Worm (Caenorhabditis elegans) whole organism, L1 larva: ENCODE results near the gene F42C5.5.

Source experiments
- C16A3.4 ChIP-seq: fragments of 150-350 bp; optimal IDR thresholded peaks from 2 replicates; lab custom pipeline; 2014; ENCODE audit warnings: missing biosample characterization, missing genetic modification characterization
- C34B4.2 ChIP-seq: sonication (generic microtip); optimal IDR thresholded peaks from 2 replicates; lab custom pipeline; 2017; ENCODE audit warnings: mild to moderate bottlenecking, missing genetic modification characterization, missing compliant biosample characterization
- F16B12.6 ChIP-seq: fragments of 150-350 bp; optimal IDR thresholded peaks from 2 replicates; lab custom pipeline; 2014; ENCODE audit warnings: missing biosample characterization, missing genetic modification characterization
- alr-1 ChIP-seq: fragments of 200-800 bp; sonication (Bioruptor generic); optimal IDR thresholded peaks from 2 replicates; lab custom pipeline; 2018; ENCODE audit warnings: borderline replicate concordance, mild to moderate bottlenecking, missing genetic modification characterization, missing compliant biosample characterization
- ama-1 ChIP-seq: fragments of 150-350 bp; optimal IDR thresholded peaks from 2 replicates; lab custom pipeline; 2014
- ceh-90 ChIP-seq: sonication (generic microtip); optimal IDR thresholded peaks from 2 replicates; lab custom pipeline; 2016; ENCODE audit warnings: missing genetic modification characterization, missing compliant biosample characterization
- ces-1 ChIP-seq: fragments of 150-350 bp; optimal IDR thresholded peaks from 2 replicates; lab custom pipeline; 2014; ENCODE audit warnings: missing biosample characterization, missing genetic modification reagents, missing genetic modification characterization
- dpl-1 ChIP-seq, 3 experiments: fragments of 150-350 bp in 2 of 3; sonication (generic microtip) in 1 of 3; optimal IDR thresholded peaks; 2 replicates each; lab custom pipeline; 2014 to 2017; ENCODE audit warnings: missing biosample characterization in 3 of 3, missing genetic modification characterization in 3 of 3, missing genetic modification reagents in 3 of 3
- efl-1 ChIP-seq, 4 experiments: fragments of 150-350 bp; optimal IDR thresholded peaks in 3 of 4; peaks in 1 of 4; 1 replicate in 1 of 4; 2 replicates in 3 of 4; lab custom pipeline; 2014; ENCODE audit warnings: missing biosample characterization in 2 of 4, missing genetic modification characterization in 2 of 4, missing genetic modification reagents in 2 of 4
- efl-3 ChIP-seq: fragments of 200-800 bp; sonication (Bioruptor generic); optimal IDR thresholded peaks from 2 replicates; lab custom pipeline; 2018; ENCODE audit warnings: mild to moderate bottlenecking, missing genetic modification characterization, missing compliant biosample characterization
- egl-27 ChIP-seq, 2 experiments: fragments of 150-350 bp in 1 of 2; sonication (generic microtip); optimal IDR thresholded peaks; 3 replicates each; lab custom pipeline; 2017 to 2018; ENCODE audit warnings: missing biosample characterization in 2 of 2, missing genetic modification characterization in 2 of 2, missing genetic modification reagents in 2 of 2
- elt-2 ChIP-seq: sonication (generic microtip); optimal IDR thresholded peaks from 2 replicates; lab custom pipeline; 2016; ENCODE audit warnings: missing genetic modification characterization, mild to moderate bottlenecking, inconsistent platforms, missing compliant biosample characterization, missing genetic modification reagents
- ets-5 ChIP-seq: fragments of 200-800 bp; sonication (Bioruptor generic); IDR thresholded peaks from 2 replicates; pipeline ENCODE4 v1.3.6; 2022; ENCODE audit warnings: missing genetic modification characterization, missing compliant biosample characterization
- fkh-8 ChIP-seq: sonication (generic microtip); optimal IDR thresholded peaks from 2 replicates; lab custom pipeline; 2016; ENCODE audit warnings: mild to moderate bottlenecking, missing genetic modification characterization, missing compliant biosample characterization
- hlh-17 ChIP-seq: fragments of 200-800 bp; sonication (Bioruptor generic); optimal IDR thresholded peaks from 2 replicates; lab custom pipeline; 2018; ENCODE audit warnings: missing genetic modification characterization, mild to moderate bottlenecking, missing compliant biosample characterization, moderate library complexity, borderline replicate concordance
- irx-1 ChIP-seq: sonication (generic microtip); optimal IDR thresholded peaks from 2 replicates; lab custom pipeline; 2016; ENCODE audit warnings: missing genetic modification characterization, missing compliant biosample characterization
- jun-1 ChIP-seq: fragments of 150-350 bp; optimal IDR thresholded peaks from 2 replicates; lab custom pipeline; 2014; ENCODE audit warnings: missing biosample characterization, missing genetic modification reagents, missing genetic modification characterization
- lin-13 ChIP-seq: fragments of 150-350 bp; optimal IDR thresholded peaks from 2 replicates; lab custom pipeline; 2014; ENCODE audit warnings: missing biosample characterization, missing genetic modification reagents, missing genetic modification characterization
- lin-14 ChIP-seq: fragments of 200-800 bp; sonication (Bioruptor generic); optimal IDR thresholded peaks from 2 replicates; lab custom pipeline; 2018; ENCODE audit warnings: mild to moderate bottlenecking, missing genetic modification characterization, moderate library complexity, missing compliant biosample characterization
- mef-2 ChIP-seq: fragments of 150-350 bp; optimal IDR thresholded peaks from 2 replicates; lab custom pipeline; 2014; ENCODE audit warnings: missing biosample characterization, missing genetic modification characterization
- nhr-11 ChIP-seq: fragments of 150-350 bp; optimal IDR thresholded peaks from 2 replicates; lab custom pipeline; 2014; ENCODE audit warnings: missing biosample characterization, missing genetic modification characterization
- nhr-12 ChIP-seq: sonication (generic microtip); optimal IDR thresholded peaks from 2 replicates; lab custom pipeline; 2017; ENCODE audit warnings: missing biosample characterization, missing genetic modification characterization
- nhr-19 ChIP-seq: fragments of 200-800 bp; sonication (Bioruptor generic); conservative IDR thresholded peaks from 2 replicates; pipeline ENCODE4 v1.3.6; 2022; ENCODE audit warnings: missing genetic modification characterization, missing compliant biosample characterization
- nhr-20 ChIP-seq: sonication (generic microtip); optimal IDR thresholded peaks from 2 replicates; lab custom pipeline; 2016; ENCODE audit warnings: mild to moderate bottlenecking, missing genetic modification characterization, missing compliant biosample characterization
- nhr-76 ChIP-seq: sonication (generic microtip); optimal IDR thresholded peaks from 2 replicates; lab custom pipeline; 2017; ENCODE audit warnings: missing biosample characterization, missing genetic modification characterization
- pqm-1 ChIP-seq: sonication (generic microtip); optimal IDR thresholded peaks from 3 replicates; lab custom pipeline; 2017; ENCODE audit warnings: missing biosample characterization, missing genetic modification characterization
- snpc-4 ChIP-seq: fragments of 150-350 bp; optimal IDR thresholded peaks from 2 replicates; lab custom pipeline; 2014; ENCODE audit warnings: missing biosample characterization, missing genetic modification characterization
- snu-23 ChIP-seq: sonication (generic microtip); optimal IDR thresholded peaks from 2 replicates; lab custom pipeline; 2016; ENCODE audit warnings: missing genetic modification characterization, missing compliant biosample characterization
- sox-4 ChIP-seq: sonication (generic microtip); optimal IDR thresholded peaks from 2 replicates; lab custom pipeline; 2016; ENCODE audit warnings: missing genetic modification characterization, missing compliant biosample characterization
- sptf-1 ChIP-seq: fragments of 150-350 bp; optimal IDR thresholded peaks from 2 replicates; lab custom pipeline; 2014; ENCODE audit warnings: missing biosample characterization, missing genetic modification characterization
- sup-37 ChIP-seq: fragments of 200-800 bp; sonication (Bioruptor generic); optimal IDR thresholded peaks from 2 replicates; lab custom pipeline; 2018; ENCODE audit warnings: mild to moderate bottlenecking, missing genetic modification characterization, missing compliant biosample characterization
- swsn-7 ChIP-seq: sonication (generic microtip); optimal IDR thresholded peaks from 2 replicates; lab custom pipeline; 2016; ENCODE audit warnings: missing genetic modification characterization, missing compliant biosample characterization
- tbx-2 ChIP-seq: sonication (generic microtip); optimal IDR thresholded peaks from 2 replicates; lab custom pipeline; 2016; ENCODE audit warnings: missing genetic modification characterization, missing compliant biosample characterization
- tlp-1 ChIP-seq: fragments of 150-350 bp; optimal IDR thresholded peaks from 2 replicates; lab custom pipeline; 2014; ENCODE audit warnings: missing biosample characterization, missing genetic modification characterization
- unc-30 ChIP-seq: sonication (generic microtip); optimal IDR thresholded peaks from 2 replicates; lab custom pipeline; 2017; ENCODE audit warnings: missing biosample characterization, missing genetic modification characterization
- unc-86 ChIP-seq: sonication (generic microtip); optimal IDR thresholded peaks from 2 replicates; lab custom pipeline; 2016; ENCODE audit warnings: missing genetic modification characterization, missing compliant biosample characterization
- unc-98 ChIP-seq: fragments of 200-800 bp; sonication (Bioruptor generic); IDR thresholded peaks from 2 replicates; pipeline ENCODE4 v1.3.6; 2022; ENCODE audit warnings: missing genetic modification characterization, missing compliant biosample characterization
- zag-1 ChIP-seq: fragments of 150-350 bp; optimal IDR thresholded peaks from 2 replicates; lab custom pipeline; 2014; ENCODE audit warnings: missing biosample characterization, missing genetic modification characterization
- ztf-4 ChIP-seq: fragments of 150-350 bp; optimal IDR thresholded peaks from 2 replicates; lab custom pipeline; 2014; ENCODE audit warnings: missing biosample characterization, missing genetic modification characterization

Gene F42C5.5

ce11 chrIV:7294121-7294520, at the start of gene F42C5.5:
TSS of gene F42C5.5 (minus strand) at chrIV:7294221.
- TF ChIP-seq ets-5 (GFP tag; lab: Robert Waterston, UW) (no peak), nhr-11 (tag; lab: Kevin White, UChicago) (no peak), alr-1 (tag; lab: Kevin White, UChicago) (no peak), ceh-90 (tag; lab: Kevin White, UChicago) (no peak), F16B12.6 (no peak), nhr-19 (GFP tag; lab: Robert Waterston, UW) (no peak), efl-3 (GFP tag; lab: Kevin White, UChicago) (no peak), sox-4 (tag; lab: Kevin White, UChicago) (no peak), nhr-20 (tag; lab: Kevin White, UChicago) (no peak), elt-2 (tag; lab: Kevin White, UChicago) (no peak)
- TF ChIP-seq, all 84 proteins: peak for 0

- TF ChIP-seq efl-1 (optimal IDR thresholded peaks at IDR 0.05; lab: Kevin White, UChicago) (no peak), efl-1 (GFP tag; optimal IDR thresholded peaks at IDR 0.05 in 1 of 2; lab: Kevin White, UChicago) (peak in 1 of 2 experiments; percentile 57), ets-5 (GFP tag; lab: Robert Waterston, UW) (no peak)
- TF ChIP-seq, all 84 proteins: peak for 1
Measured at ce11 chrIV:7342144-7342543, 48.1 kb upstream of the F42C5.5 start.

DNA sequence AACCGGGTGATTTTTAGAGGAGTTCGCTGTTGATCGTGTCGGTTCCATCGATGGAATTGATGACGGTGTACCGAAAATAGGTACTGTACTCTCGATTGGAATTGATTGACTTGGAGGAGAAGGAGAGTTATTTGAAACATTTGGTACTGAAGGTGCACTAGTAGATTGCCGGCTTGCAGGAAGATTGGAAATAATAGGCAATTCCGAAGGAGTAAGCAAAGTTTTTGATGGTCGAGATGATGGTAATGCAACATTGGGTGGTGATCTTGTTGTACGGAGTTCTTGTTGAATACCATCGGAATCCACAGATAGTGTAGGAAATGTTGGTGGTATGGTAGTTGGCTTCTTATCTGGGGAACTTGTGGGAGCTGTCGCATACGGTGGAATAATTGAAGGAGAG, 45.1 kb upstream of the F42C5.5 start:
- no peak for TF ChIP-seq swsn-7 (tag; lab: Kevin White, UChicago)
- no peak for TF ChIP-seq egl-27 (tag; optimal IDR thresholded peaks at IDR 0.05; lab: Kevin White, UChicago)
- TF ChIP-seq pqm-1 (tag; lab: Kevin White, UChicago), result no peak
- no peak for TF ChIP-seq snpc-4 (tag; lab: Kevin White, UChicago)
- TF ChIP-seq tlp-1 (tag; lab: Kevin White, UChicago), result no peak
- no peak for TF ChIP-seq irx-1 (tag; lab: Kevin White, UChicago)
- no peak for TF ChIP-seq fkh-8 (tag; lab: Kevin White, UChicago)
- no peak for TF ChIP-seq hlh-17
- TF ChIP-seq jun-1 (tag; lab: Kevin White, UChicago), result no peak
- no peak for TF ChIP-seq snu-23
- TF ChIP-seq C16A3.4 (tag; lab: Kevin White, UChicago), result no peak
- TF ChIP-seq nhr-12 (tag; lab: Kevin White, UChicago), result no peak
- TF ChIP-seq unc-98 (GFP tag; lab: Robert Waterston, UW), result no peak

DNA sequence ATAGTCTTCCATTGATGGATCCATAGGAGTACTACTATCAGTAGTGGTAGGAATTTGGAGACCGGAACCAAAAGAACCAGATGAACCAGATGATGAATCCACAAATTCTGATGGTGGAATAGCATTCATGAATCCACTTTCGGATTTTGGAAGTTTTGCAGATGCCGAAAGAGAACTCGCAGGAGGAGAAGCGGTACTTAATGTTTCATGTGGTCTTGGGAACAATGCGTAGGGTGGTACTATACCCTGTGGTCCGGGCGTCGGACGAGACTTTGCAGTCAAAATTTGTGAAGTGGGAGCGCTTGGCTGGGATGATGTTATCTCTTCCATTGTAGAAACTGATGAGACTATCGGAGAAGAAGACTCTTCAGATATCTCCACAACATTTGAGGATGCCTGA, 44.0 kb upstream of the F42C5.5 start:
- no peak for TF ChIP-seq lin-13 (GFP tag; lab: Kevin White, UChicago)
- no peak for TF ChIP-seq dpl-1 (GFP tag; optimal IDR thresholded peaks at IDR 0.05; lab: Kevin White, UChicago)
- no peak for TF ChIP-seq ama-1 (lab: Kevin White, UChicago)
- TF ChIP-seq, all 84 proteins: peak for 0

- TF ChIP-seq mef-2 (tag; lab: Kevin White, UChicago), result no peak
- no peak for TF ChIP-seq nhr-76 (tag; lab: Kevin White, UChicago)
- TF ChIP-seq sptf-1, result no peak
- TF ChIP-seq unc-30 (tag; lab: Kevin White, UChicago), result no peak
- no peak for TF ChIP-seq zag-1 (tag; lab: Kevin White, UChicago)
- no peak for TF ChIP-seq ceh-90 (tag; lab: Kevin White, UChicago)
- no peak for TF ChIP-seq ztf-4 (tag; lab: Kevin White, UChicago)
- TF ChIP-seq ces-1 (GFP tag; lab: Kevin White, UChicago), result no peak
- no peak for TF ChIP-seq tbx-2
- TF ChIP-seq lin-14, result no peak
- no peak for TF ChIP-seq C34B4.2 (tag; lab: Kevin White, UChicago)
- no peak for TF ChIP-seq sup-37 (GFP tag; lab: Kevin White, UChicago)
- TF ChIP-seq unc-86, result no peak
- TF ChIP-seq efl-1 (optimal IDR thresholded peaks at IDR 0.05; lab: Kevin White, UChicago), result no peak
- TF ChIP-seq efl-1 (GFP tag; optimal IDR thresholded peaks at IDR 0.05 in 1 of 2; lab: Kevin White, UChicago), result no peak
- no peak for TF ChIP-seq irx-1 (tag; lab: Kevin White, UChicago)
- TF ChIP-seq ama-1 (lab: Kevin White, UChicago), result no peak
Measured at ce11 chrIV:7332695-7333094, 38.7 kb upstream of the F42C5.5 start, which contains the start of gene ocr-4. TSS of gene ocr-4 (minus strand) at chrIV:7332795.
